Fruit fly (Drosophila melanogaster): ENCODE data around the gene mRpS34.

- TF ChIP-seq CTCF (optimal IDR thresholded peaks at IDR 0.05) (no peak), CG8478 (optimal IDR thresholded peaks at IDR 0.05) (no peak)
These were observed 4.0 kb downstream of the mRpS34 start, which contains the start of the genes Golgin104 and Tcs3 for dm6 chr3L:16351770-16352429.

All from S2 (cell line).